Worm (Caenorhabditis elegans): ENCODE data around the gene F59B2.15.

DNA sequence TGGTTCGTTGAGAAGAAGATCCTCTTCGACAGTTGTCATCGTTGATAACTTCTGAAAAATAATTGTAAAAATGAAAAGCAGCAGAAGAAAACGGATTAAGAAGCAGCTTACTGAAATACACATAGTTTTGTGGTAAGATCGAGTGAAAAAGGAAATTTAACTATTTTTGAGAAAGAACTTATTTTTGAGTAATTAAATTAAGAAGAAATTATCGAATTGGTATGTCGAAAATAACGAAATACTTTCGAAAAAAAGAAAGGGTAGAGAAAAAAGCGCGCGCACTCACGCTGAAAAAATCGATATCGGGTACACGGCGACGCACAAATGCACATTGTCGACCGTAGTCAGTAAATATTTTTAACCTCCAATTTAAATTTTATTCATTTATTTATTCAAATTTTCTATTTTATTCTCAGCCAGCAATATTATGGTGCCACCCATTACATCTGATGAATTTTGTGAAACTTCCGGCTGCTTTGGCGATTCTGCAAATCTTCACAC is 46.2 kb downstream of the F59B2.15 start, which contains the start of the genes ZK643.5 and ZK643.2:
- TF ChIP-seq atf-7 (tag; optimal IDR thresholded peaks at IDR 0.05) (no peak), B0261.1 (tag; optimal IDR thresholded peaks at IDR 0.05) (no peak), ama-1 (optimal IDR thresholded peaks at IDR 0.05) (no peak), ama-1 (GFP tag; optimal IDR thresholded peaks at IDR 0.05) (peak in 1 of 2 experiments; percentile 64), rec-8 (tag; optimal IDR thresholded peaks at IDR 0.05) (no peak), repo-1 (tag; optimal IDR thresholded peaks at IDR 0.05) (no peak), hmg-20 (GFP tag; IDR thresholded peaks at IDR 0.05) (no peak)

Measured in whole organism, young adult.